Fruit fly (Drosophila melanogaster) whole organism, embryonic: ENCODE measurements around the gene CG13131.

ENCODE experiments used
- ATbp ChIP-seq: fragments of 200-800 bp; sonication (Bioruptor generic); optimal IDR thresholded peaks from 2 replicates; lab custom pipeline; 2017; ENCODE audit warnings: missing biosample characterization, mild to moderate bottlenecking, missing genetic modification characterization, missing genetic modification reagents
- Ada2b ChIP-seq: fragments of 200-800 bp; sonication (Bioruptor generic); IDR thresholded peaks from 2 replicates; pipeline ENCODE4 v1.3.6; 2022; ENCODE audit warnings: missing biosample characterization, missing genetic modification characterization
- Antp ChIP-seq: fragments of 200-800 bp; sonication (Bioruptor generic); optimal IDR thresholded peaks from 3 replicates; lab custom pipeline; 2016; ENCODE audit warnings: missing biosample characterization, missing genetic modification characterization
- CG10147 ChIP-seq: fragments of 200-800 bp; sonication (Bioruptor generic); optimal IDR thresholded peaks from 2 replicates; lab custom pipeline; 2019; ENCODE audit warnings: missing biosample characterization, mild to moderate bottlenecking, missing genetic modification characterization, moderate library complexity
- CG12155 ChIP-seq: fragments of 200-800 bp; sonication (Bioruptor generic); optimal IDR thresholded peaks from 3 replicates; lab custom pipeline; 2016; ENCODE audit warnings: missing biosample characterization, missing genetic modification characterization
- CG13287 ChIP-seq: fragments of 200-800 bp; sonication (Bioruptor generic); IDR thresholded peaks from 2 replicates; pipeline ENCODE4 v1.3.6; 2022; ENCODE audit warnings: missing biosample characterization, missing genetic modification characterization; ENCODE audit not compliant: partially characterized antibody
- CG13624 ChIP-seq: fragments of 200-800 bp; sonication (Bioruptor generic); optimal IDR thresholded peaks from 2 replicates; lab custom pipeline; 2016; ENCODE audit warnings: missing biosample characterization, missing genetic modification characterization
- CG14667 ChIP-seq: fragments of 200-800 bp; sonication (Bioruptor generic); IDR thresholded peaks from 2 replicates; pipeline ENCODE4 v1.3.6; 2022; ENCODE audit warnings: missing biosample characterization, missing genetic modification characterization
- CG17359 ChIP-seq: fragments of 200-800 bp; sonication (Bioruptor generic); optimal IDR thresholded peaks from 3 replicates; lab custom pipeline; 2018; ENCODE audit warnings: missing biosample characterization, mild to moderate bottlenecking, missing genetic modification characterization, moderate library complexity
- CG17385 ChIP-seq: fragments of 200-800 bp; sonication (Bioruptor generic); optimal IDR thresholded peaks from 3 replicates; lab custom pipeline; 2018; ENCODE audit warnings: missing biosample characterization, mild to moderate bottlenecking, missing genetic modification characterization
- CG17612 ChIP-seq: fragments of 200-800 bp; sonication (Bioruptor generic); IDR thresholded peaks from 2 replicates; pipeline ENCODE4 v1.3.6; 2022; ENCODE audit warnings: missing biosample characterization, missing genetic modification characterization
- CG17802 ChIP-seq: fragments of 200-800 bp; sonication (Bioruptor generic); optimal IDR thresholded peaks from 2 replicates; lab custom pipeline; 2018; ENCODE audit warnings: missing biosample characterization, mild to moderate bottlenecking, missing genetic modification characterization, moderate library complexity
- CG32767 ChIP-seq: fragments of 200-800 bp; sonication (Bioruptor generic); IDR thresholded peaks from 2 replicates; pipeline ENCODE4 v1.3.6; 2022; ENCODE audit warnings: missing biosample characterization, missing genetic modification characterization
- CG3407 ChIP-seq: fragments of 200-800 bp; sonication (Bioruptor generic); optimal IDR thresholded peaks from 2 replicates; lab custom pipeline; 2018; ENCODE audit warnings: missing biosample characterization, mild to moderate bottlenecking, missing genetic modification characterization
- CG4424 ChIP-seq: fragments of 200-800 bp; sonication (Bioruptor generic); optimal IDR thresholded peaks from 3 replicates; lab custom pipeline; 2016; ENCODE audit warnings: missing biosample characterization, missing genetic modification characterization
- CG7556 ChIP-seq: fragments of 200-800 bp; sonication (Bioruptor generic); optimal IDR thresholded peaks from 2 replicates; lab custom pipeline; 2017; ENCODE audit warnings: missing biosample characterization, mild to moderate bottlenecking, missing genetic modification characterization
- CHES-1-like ChIP-seq: fragments of 200-800 bp; sonication (Bioruptor generic); optimal IDR thresholded peaks from 2 replicates; lab custom pipeline; 2016; ENCODE audit warnings: missing biosample characterization, missing genetic modification characterization
- Ets65A ChIP-seq: fragments of 200-800 bp; sonication (Bioruptor generic); peaks from one replicate; lab custom pipeline; 2016; ENCODE audit warnings: missing biosample characterization, missing genetic modification characterization
- Ets97D ChIP-seq: fragments of 200-800 bp; sonication (Bioruptor generic); optimal IDR thresholded peaks from 3 replicates; lab custom pipeline; 2016; ENCODE audit warnings: missing biosample characterization, missing genetic modification characterization
- HLH54F ChIP-seq: fragments of 200-800 bp; sonication (Bioruptor generic); optimal IDR thresholded peaks from 3 replicates; lab custom pipeline; 2016; ENCODE audit warnings: missing biosample characterization, missing genetic modification characterization
- Med ChIP-seq: fragments of 200-800 bp; sonication (Bioruptor generic); peaks from one replicate; lab custom pipeline; 2016; ENCODE audit warnings: missing biosample characterization, missing genetic modification characterization, mild to moderate bottlenecking, inconsistent platforms, moderate library complexity
- Mes4 ChIP-seq: fragments of 200-800 bp; sonication (Bioruptor generic); optimal IDR thresholded peaks from 2 replicates; lab custom pipeline; 2016; ENCODE audit warnings: missing biosample characterization, missing genetic modification characterization
- Oli ChIP-seq: fragments of 200-800 bp; sonication (Bioruptor generic); optimal IDR thresholded peaks from 2 replicates; lab custom pipeline; 2018; ENCODE audit warnings: missing biosample characterization, mild to moderate bottlenecking, missing genetic modification characterization, moderate library complexity
- Sox102F ChIP-seq: fragments of 200-800 bp; sonication (Bioruptor generic); optimal IDR thresholded peaks from 2 replicates; lab custom pipeline; 2018; ENCODE audit warnings: missing biosample characterization, mild to moderate bottlenecking, missing genetic modification characterization, moderate library complexity
- Sry-δ ChIP-seq: fragments of 200-800 bp; sonication (Bioruptor generic); optimal IDR thresholded peaks from 2 replicates; lab custom pipeline; 2016; ENCODE audit warnings: missing biosample characterization, missing genetic modification characterization
- Xrp1 ChIP-seq: fragments of 200-800 bp; sonication (Bioruptor generic); IDR thresholded peaks from 2 replicates; pipeline ENCODE4 v1.3.6; 2022; ENCODE audit warnings: missing biosample characterization, missing genetic modification characterization
- amos ChIP-seq: fragments of 200-800 bp; sonication (Bioruptor generic); IDR thresholded peaks from 2 replicates; pipeline ENCODE4 v1.3.6; 2022; ENCODE audit warnings: missing biosample characterization, missing genetic modification characterization; ENCODE audit not compliant: partially characterized antibody
- ase ChIP-seq: fragments of 200-800 bp; sonication (Bioruptor generic); IDR thresholded peaks from 3 replicates; pipeline ENCODE4 v1.3.6; 2022; ENCODE audit warnings: missing biosample characterization, missing genetic modification characterization
- bbx ChIP-seq: fragments of 200-800 bp; sonication (Bioruptor generic); IDR thresholded peaks from 2 replicates; pipeline ENCODE4 v1.3.6; 2022; ENCODE audit warnings: missing biosample characterization, missing genetic modification characterization; ENCODE audit not compliant: partially characterized antibody
- btn ChIP-seq: fragments of 200-800 bp; sonication (Bioruptor generic); optimal IDR thresholded peaks from 2 replicates; lab custom pipeline; 2016; ENCODE audit warnings: missing biosample characterization, missing genetic modification characterization
- corto ChIP-seq: fragments of 200-800 bp; sonication (Bioruptor generic); optimal IDR thresholded peaks from 2 replicates; lab custom pipeline; 2016; ENCODE audit warnings: missing biosample characterization, mild to moderate bottlenecking, missing genetic modification characterization, moderate library complexity
- dmrt99B ChIP-seq: fragments of 200-800 bp; sonication (Bioruptor generic); optimal IDR thresholded peaks from 2 replicates; lab custom pipeline; 2018; ENCODE audit warnings: missing biosample characterization, mild to moderate bottlenecking, missing genetic modification characterization, moderate library complexity
- fd96Cb ChIP-seq: fragments of 200-800 bp; sonication (Bioruptor generic); optimal IDR thresholded peaks from 2 replicates; lab custom pipeline; 2018; ENCODE audit warnings: missing biosample characterization, mild to moderate bottlenecking, missing genetic modification characterization, moderate library complexity
- gce ChIP-seq: fragments of 200-800 bp; sonication (Bioruptor generic); IDR thresholded peaks from 3 replicates; pipeline ENCODE4 v1.3.6; 2022; ENCODE audit warnings: missing biosample characterization, missing genetic modification characterization
- hkb ChIP-seq, 2 experiments: fragments of 200-800 bp in 1 of 2; fragments of >200 bp in 1 of 2; sonication (Bioruptor generic) in 1 of 2; IDR thresholded peaks in 1 of 2; optimal IDR thresholded peaks in 1 of 2; 2 replicates each; pipeline versions ENCODE4 v1.3.6 to Lab custom; 2017 to 2022; ENCODE audit warnings: missing biosample characterization in 1 of 2, missing genetic modification characterization in 1 of 2
- ind ChIP-seq: fragments of 200-800 bp; sonication (Bioruptor generic); optimal IDR thresholded peaks from 3 replicates; lab custom pipeline; 2016; ENCODE audit warnings: missing biosample characterization, missing genetic modification characterization
- jigr1 ChIP-seq: fragments of 200-800 bp; sonication (Bioruptor generic); IDR thresholded peaks from 3 replicates; pipeline ENCODE4 v1.3.6; 2022; ENCODE audit warnings: missing biosample characterization, missing genetic modification characterization
- jumu ChIP-seq: fragments of 200-800 bp; sonication (Bioruptor generic); optimal IDR thresholded peaks from 3 replicates; lab custom pipeline; 2016; ENCODE audit warnings: missing biosample characterization, missing genetic modification characterization
- kah ChIP-seq: fragments of 200-800 bp; sonication (Bioruptor generic); optimal IDR thresholded peaks from 2 replicates; lab custom pipeline; 2018; ENCODE audit warnings: missing biosample characterization, mild to moderate bottlenecking, missing genetic modification characterization
- lbe ChIP-seq: fragments of 200-800 bp; sonication (Bioruptor generic); optimal IDR thresholded peaks from 2 replicates; lab custom pipeline; 2016; ENCODE audit warnings: missing biosample characterization, mild to moderate bottlenecking, missing genetic modification characterization
- pan ChIP-seq, 4 experiments: fragments of >200 bp in 3 of 4; fragments of 200-800 bp in 1 of 4; sonication (Bioruptor generic) in 1 of 4; optimal IDR thresholded peaks in 3 of 4; IDR thresholded peaks in 1 of 4; 2 replicates each; pipeline versions ENCODE4 v1.3.6 to Lab custom; 2017 to 2022; ENCODE audit warnings: missing biosample characterization in 2 of 4, missing genetic modification characterization in 2 of 4, mixed read lengths in 1 of 4
- pfk ChIP-seq: fragments of 200-800 bp; sonication (Bioruptor generic); optimal IDR thresholded peaks from 2 replicates; lab custom pipeline; 2018; ENCODE audit warnings: missing biosample characterization, mild to moderate bottlenecking, missing genetic modification characterization, moderate library complexity
- row ChIP-seq: fragments of 200-800 bp; sonication (Bioruptor generic); IDR thresholded peaks from 3 replicates; pipeline ENCODE4 v1.3.6; 2022; ENCODE audit warnings: missing biosample characterization, missing genetic modification characterization
- sim ChIP-seq: fragments of 200-800 bp; sonication (Bioruptor generic); IDR thresholded peaks from 2 replicates; pipeline ENCODE4 v1.3.6; 2022; ENCODE audit warnings: missing biosample characterization, missing genetic modification characterization
- sisA ChIP-seq: fragments of 200-800 bp; sonication (Bioruptor generic); IDR thresholded peaks from 2 replicates; pipeline ENCODE4 v1.3.6; 2022; ENCODE audit warnings: missing biosample characterization, missing genetic modification characterization
- ssp ChIP-seq: fragments of 200-800 bp; sonication (Bioruptor generic); IDR thresholded peaks from 2 replicates; pipeline ENCODE4 v1.3.6; 2022; ENCODE audit warnings: missing biosample characterization, missing genetic modification characterization
- unc-4 ChIP-seq: fragments of 200-800 bp; sonication (Bioruptor generic); IDR thresholded peaks from 2 replicates; pipeline ENCODE4 v1.3.6; 2022; ENCODE audit warnings: missing biosample characterization, missing genetic modification characterization; ENCODE audit not compliant: partially characterized antibody

CG13131 gene

dm6 chr2L:9986402-9987350 lies 30.6 kb downstream of the CG13131 start (continued):
- TF ChIP-seq Oli (tag; lab: Kevin White, UChicago), result peak; percentile 63
- TF ChIP-seq CG17359 (tag; lab: Kevin White, UChicago), result peak; percentile 72
- peak; percentile 18 for TF ChIP-seq btn (GFP tag; lab: Kevin White, UChicago)
- no peak for TF ChIP-seq bbx (GFP tag; lab: Robert Waterston, UW)
- TF ChIP-seq sim (GFP tag; lab: Robert Waterston, UW), result peak; percentile 59; the same call in 1 of the 2 replicates
- peak; percentile 65 for TF ChIP-seq CG14667
- TF ChIP-seq CHES-1-like, result no peak
- TF ChIP-seq ase (GFP tag; lab: Robert Waterston, UW), result peak; percentile 76; the same call in 1 of the 3 replicates
- no peak for TF ChIP-seq CG4424 (GFP tag; lab: Kevin White, UChicago)
- TF ChIP-seq Ets65A (GFP tag; lab: Kevin White, UChicago), result peak; percentile 95
- peak; percentile 20 for TF ChIP-seq Mes4 (GFP tag; lab: Kevin White, UChicago)
- no peak for TF ChIP-seq unc-4 (GFP tag; lab: Robert Waterston, UW)
- TF ChIP-seq ssp (GFP tag; lab: Robert Waterston, UW), result peak; percentile 52
- TF ChIP-seq HLH54F, result no peak
- TF ChIP-seq CG3407 (GFP tag; lab: Kevin White, UChicago), result peak; percentile 1
- no peak for TF ChIP-seq Sry-δ (GFP tag; lab: Kevin White, UChicago)
- TF ChIP-seq ATbp (GFP tag; lab: Kevin White, UChicago), result peak; percentile 61
- TF ChIP-seq CG13287 (GFP tag; lab: Robert Waterston, UW), result no peak
- no peak for TF ChIP-seq CG13624 (GFP tag; lab: Kevin White, UChicago)
- peak; percentile 62 for TF ChIP-seq row
- TF ChIP-seq fd96Cb (tag; lab: Kevin White, UChicago), result peak; percentile 72
- TF ChIP-seq gce (GFP tag; lab: Robert Waterston, UW), result peak; percentile 77; the same call in 2 of the 3 replicates
- TF ChIP-seq kah (GFP tag; lab: Kevin White, UChicago), result no peak
- no peak for TF ChIP-seq CG10147 (GFP tag; lab: Kevin White, UChicago)
- TF ChIP-seq dmrt99B (tag; lab: Kevin White, UChicago), result peak; percentile 71
- no peak for TF ChIP-seq hkb (optimal IDR thresholded peaks at IDR 0.05; lab: Kevin White, UChicago)
- TF ChIP-seq hkb (GFP tag; IDR thresholded peaks at IDR 0.05; lab: Robert Waterston, UW), result peak; percentile 63
- no peak; the same call in 1 of the 2 replicates for TF ChIP-seq CG32767
- TF ChIP-seq pan (optimal IDR thresholded peaks at IDR 0.05; lab: Kevin White, UChicago), result no peak
- peak in 1 of 2 experiments; percentile 69 for TF ChIP-seq pan (GFP tag; optimal IDR thresholded peaks at IDR 0.05 in 1 of 2, IDR thresholded peaks at IDR 0.05 in 1 of 2)
- TF ChIP-seq pfk, result no peak
- peak; percentile 71 for TF ChIP-seq Ada2b (GFP tag; lab: Robert Waterston, UW)
- no peak for TF ChIP-seq CG12155
- peak; percentile 57 for TF ChIP-seq ind (GFP tag; lab: Kevin White, UChicago)
- peak; percentile 92 for TF ChIP-seq Med
- TF ChIP-seq Ets97D (GFP tag; lab: Kevin White, UChicago), result no peak
- TF ChIP-seq Xrp1 (GFP tag; lab: Robert Waterston, UW), result peak; percentile 85
- no peak for TF ChIP-seq amos (GFP tag; lab: Robert Waterston, UW)
- peak; percentile 65; the same call in 2 of the 3 replicates for TF ChIP-seq jigr1
- peak; percentile 72 for TF ChIP-seq Sox102F (GFP tag; lab: Kevin White, UChicago)
- TF ChIP-seq sisA (GFP tag; lab: Robert Waterston, UW), result peak; percentile 82
- TF ChIP-seq CG7556 (GFP tag; lab: Kevin White, UChicago), result peak; percentile 34
- TF ChIP-seq CG17612 (GFP tag; lab: Robert Waterston, UW), result 0 out of 2 replicates have a peak, but pooled peaks have one; percentile 23
- TF ChIP-seq Antp, result peak; percentile 43
- TF ChIP-seq CG17385 (GFP tag; lab: Kevin White, UChicago), result peak; percentile 28
- peak; percentile 78 for TF ChIP-seq lbe (GFP tag; lab: Kevin White, UChicago)
- TF ChIP-seq jumu (GFP tag; lab: Kevin White, UChicago), result no peak
- TF ChIP-seq CG17802, result peak; percentile 55
- TF ChIP-seq corto (GFP tag; lab: Kevin White, UChicago), result peak; percentile 66
